Worm (Caenorhabditis elegans): ENCODE results near the gene T01C3.2.

DNA sequence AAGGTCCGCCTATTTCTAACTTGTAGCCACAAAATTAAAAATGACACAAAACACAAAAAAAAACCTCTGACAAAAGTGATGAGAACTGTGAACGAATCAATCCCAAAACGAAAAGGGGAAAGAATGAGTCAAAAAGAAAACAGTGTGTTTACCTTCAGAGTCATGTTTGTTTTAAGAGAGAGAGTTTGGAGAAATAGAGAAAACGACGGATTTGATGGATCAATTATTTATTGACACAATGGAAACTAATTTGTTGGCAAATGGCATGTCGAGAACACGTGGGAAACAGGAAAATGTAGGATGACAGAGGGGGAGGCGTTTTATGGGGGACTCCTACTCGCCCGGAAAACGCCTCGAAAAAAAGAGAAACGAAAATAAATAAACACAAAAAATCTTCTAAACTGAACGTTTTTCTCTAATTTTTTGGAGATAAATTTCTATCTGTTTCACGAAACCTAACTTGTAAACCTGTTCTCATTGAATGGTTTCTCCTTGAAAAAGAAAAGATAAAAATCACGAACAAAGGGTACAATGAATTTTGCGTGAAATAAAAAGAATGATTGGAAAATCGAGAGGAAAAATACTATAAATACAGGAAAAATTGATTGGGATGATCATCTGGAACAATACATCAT lies 25.9 kb downstream of the T01C3.2 start:
- TF ChIP-seq ama-1 (optimal IDR thresholded peaks at IDR 0.05) (no peak), ets-7 (tag; optimal IDR thresholded peaks at IDR 0.05) (no peak), ceh-36 (tag; optimal IDR thresholded peaks at IDR 0.05) (no peak), hmg-4 (GFP tag; optimal IDR thresholded peaks at IDR 0.05) (no peak), B0310.2 (tag; optimal IDR thresholded peaks at IDR 0.05) (no peak), scrt-1 (GFP tag; IDR thresholded peaks at IDR 0.05) (no peak), hnd-1 (tag; optimal IDR thresholded peaks at IDR 0.05) (no peak), tra-4 (tag; optimal IDR thresholded peaks at IDR 0.05) (no peak), aly-1 (tag; optimal IDR thresholded peaks at IDR 0.05) (no peak), pes-1 (GFP tag; IDR thresholded peaks at IDR 0.05) (no peak), F13C5.2 (tag; optimal IDR thresholded peaks at IDR 0.05) (no peak), sea-1 (GFP tag; conservative IDR thresholded peaks at IDR 0.05) (no peak), ceh-13 (GFP tag; optimal IDR thresholded peaks at IDR 0.05) (no peak), flt-1 (GFP tag; IDR thresholded peaks at IDR 0.05) (no peak)
